Worm (Caenorhabditis elegans) whole organism, L4 larva: ENCODE data around the gene K01A12.2.

ENCODE experiments used
- D1046.2 ChIP-seq: fragments of 200-800 bp; sonication (Bioruptor generic); IDR thresholded peaks from 2 replicates; pipeline ENCODE4 v1.3.6; 2022; ENCODE audit warnings: missing genetic modification characterization, missing compliant biosample characterization
- F10B5.3 ChIP-seq: sonication (generic microtip); optimal IDR thresholded peaks from 2 replicates; lab custom pipeline; 2016; ENCODE audit warnings: mild to moderate bottlenecking, missing genetic modification characterization, missing compliant biosample characterization
- T26A8.4 ChIP-seq: fragments of 200-800 bp; sonication (Bioruptor generic); IDR thresholded peaks from 2 replicates; pipeline ENCODE4 v1.3.6; 2022; ENCODE audit warnings: missing genetic modification characterization, missing compliant biosample characterization
- Y105C5A.15 ChIP-seq: fragments of 200-800 bp; sonication (Bioruptor generic); IDR thresholded peaks from 2 replicates; pipeline ENCODE4 v1.3.6; 2022; ENCODE audit warnings: missing genetic modification characterization, missing compliant biosample characterization
- Y5F2A.4 ChIP-seq: fragments of 200-800 bp; sonication (Bioruptor generic); optimal IDR thresholded peaks from 2 replicates; lab custom pipeline; 2018; ENCODE audit warnings: mild to moderate bottlenecking, missing genetic modification characterization, missing compliant biosample characterization
- Y75B8A.6 ChIP-seq: fragments of 200-800 bp; sonication (Bioruptor generic); IDR thresholded peaks from 2 replicates; pipeline ENCODE4 v1.3.6; 2022; ENCODE audit warnings: missing genetic modification reagents, missing genetic modification characterization, missing compliant biosample characterization
- aha-1 ChIP-seq: fragments of 150-350 bp; peaks from one replicate; lab custom pipeline; 2014; ENCODE audit warnings: missing biosample characterization, missing genetic modification characterization
- aly-2 ChIP-seq: sonication (generic microtip); optimal IDR thresholded peaks from 2 replicates; lab custom pipeline; 2018; ENCODE audit warnings: missing biosample characterization, missing genetic modification characterization
- attf-4 ChIP-seq: sonication (generic microtip); optimal IDR thresholded peaks from 3 replicates; lab custom pipeline; 2017; ENCODE audit warnings: missing biosample characterization, missing genetic modification characterization
- ceh-32 ChIP-seq: sonication (generic microtip); optimal IDR thresholded peaks from 2 replicates; lab custom pipeline; 2016; ENCODE audit warnings: mild to moderate bottlenecking, missing genetic modification characterization, missing compliant biosample characterization; ENCODE audit not compliant: poor library complexity
- ces-1 ChIP-seq: fragments of 150-350 bp; sonication (generic microtip); optimal IDR thresholded peaks from 4 replicates; lab custom pipeline; 2014; ENCODE audit warnings: missing biosample characterization, missing genetic modification reagents, missing genetic modification characterization
- ctbp-1 ChIP-seq: fragments of 200-800 bp; sonication (Bioruptor generic); IDR thresholded peaks from 2 replicates; pipeline ENCODE4 v1.3.6; 2022; ENCODE audit warnings: missing genetic modification reagents, missing genetic modification characterization, missing compliant biosample characterization
- daf-16 ChIP-seq, 3 experiments: sonication (generic microtip); optimal IDR thresholded peaks; 2 replicates each; lab custom pipeline; 2016 to 2017; ENCODE audit warnings: missing genetic modification characterization in 3 of 3, missing genetic modification reagents in 3 of 3, mild to moderate bottlenecking in 2 of 3, missing compliant biosample characterization in 2 of 3, missing biosample characterization in 1 of 3, moderate library complexity in 1 of 3
- dmd-6 ChIP-seq: fragments of 200-800 bp; sonication (Bioruptor generic); IDR thresholded peaks from 2 replicates; pipeline ENCODE4 v1.3.6; 2022; ENCODE audit warnings: missing genetic modification reagents, missing genetic modification characterization, missing compliant biosample characterization
- duxl-1 ChIP-seq: sonication (generic microtip); optimal IDR thresholded peaks from 2 replicates; lab custom pipeline; 2016; ENCODE audit warnings: mild to moderate bottlenecking, missing genetic modification characterization, moderate library complexity, missing compliant biosample characterization; ENCODE audit not compliant: poor library complexity
- dve-1 ChIP-seq: sonication (generic microtip); optimal IDR thresholded peaks from 2 replicates; lab custom pipeline; 2017; ENCODE audit warnings: antibody characterized with exemption, mild to moderate bottlenecking, missing genetic modification characterization, missing compliant biosample characterization; ENCODE audit not compliant: insufficient read depth
- gei-8 ChIP-seq: fragments of 200-800 bp; sonication (Bioruptor generic); optimal IDR thresholded peaks from 2 replicates; lab custom pipeline; 2018; ENCODE audit warnings: mild to moderate bottlenecking, missing genetic modification characterization, missing compliant biosample characterization
- hlh-11 ChIP-seq: fragments of 200-800 bp; sonication (Bioruptor generic); optimal IDR thresholded peaks from 2 replicates; lab custom pipeline; 2018; ENCODE audit warnings: mild to moderate bottlenecking, missing genetic modification characterization, missing compliant biosample characterization
- hlh-30 ChIP-seq: sonication (generic microtip); optimal IDR thresholded peaks from 2 replicates; lab custom pipeline; 2017; ENCODE audit warnings: antibody characterized with exemption, mild to moderate bottlenecking, missing genetic modification characterization, missing compliant biosample characterization; ENCODE audit not compliant: insufficient read depth
- jun-1 ChIP-seq: fragments of 150-350 bp; optimal IDR thresholded peaks from 2 replicates; lab custom pipeline; 2014; ENCODE audit warnings: missing biosample characterization, missing genetic modification reagents, missing genetic modification characterization
- lin-38 ChIP-seq: fragments of 200-800 bp; sonication (Bioruptor generic); IDR thresholded peaks from 2 replicates; pipeline ENCODE4 v1.3.6; 2022; ENCODE audit warnings: missing genetic modification reagents, missing genetic modification characterization, missing compliant biosample characterization
- lsy-2 ChIP-seq, 2 experiments: fragments of 150-350 bp in 1 of 2; sonication (generic microtip) in 1 of 2; optimal IDR thresholded peaks; 2 replicates each; lab custom pipeline; 2014 to 2017; ENCODE audit warnings: missing biosample characterization in 2 of 2, missing genetic modification characterization in 2 of 2
- madf-9 ChIP-seq: fragments of 200-800 bp; sonication (Bioruptor generic); conservative IDR thresholded peaks from 2 replicates; pipeline ENCODE4 v1.3.6; 2022; ENCODE audit warnings: missing genetic modification reagents, missing genetic modification characterization, missing compliant biosample characterization
- nhr-111 ChIP-seq: fragments of 200-800 bp; sonication (Bioruptor generic); optimal IDR thresholded peaks from 2 replicates; lab custom pipeline; 2018; ENCODE audit warnings: mild to moderate bottlenecking, missing genetic modification characterization, missing compliant biosample characterization
- nhr-28 ChIP-seq: fragments of 150-350 bp; optimal IDR thresholded peaks from 2 replicates; lab custom pipeline; 2014; ENCODE audit warnings: missing biosample characterization, missing genetic modification characterization
- nhr-48 ChIP-seq: sonication (generic microtip); optimal IDR thresholded peaks from 2 replicates; lab custom pipeline; 2016; ENCODE audit warnings: mild to moderate bottlenecking, missing genetic modification characterization, missing compliant biosample characterization
- nhr-6 ChIP-seq: fragments of 150-350 bp; optimal IDR thresholded peaks from 2 replicates; lab custom pipeline; 2014; ENCODE audit warnings: missing biosample characterization, missing genetic modification characterization
- nhr-77 ChIP-seq: fragments of 150-350 bp; optimal IDR thresholded peaks from 2 replicates; lab custom pipeline; 2014; ENCODE audit warnings: missing biosample characterization, missing genetic modification characterization
- pha-4 ChIP-seq, 2 experiments: fragments of 150-350 bp in 1 of 2; fragments of 200-800 bp in 1 of 2; sonication (Bioruptor generic) in 1 of 2; IDR thresholded peaks in 1 of 2; optimal IDR thresholded peaks in 1 of 2; 2 replicates each; pipeline versions ENCODE4 v1.3.6 to Lab custom; 2014 to 2022; ENCODE audit warnings: missing genetic modification characterization in 2 of 2, missing genetic modification reagents in 2 of 2, missing biosample characterization in 1 of 2, missing compliant biosample characterization in 1 of 2
- pqm-1 ChIP-seq: sonication (generic microtip); optimal IDR thresholded peaks from 2 replicates; lab custom pipeline; 2017; ENCODE audit warnings: missing biosample characterization, missing genetic modification characterization
- skn-1 ChIP-seq: fragments of 150-350 bp; optimal IDR thresholded peaks from 2 replicates; lab custom pipeline; 2014; ENCODE audit warnings: missing biosample characterization, missing genetic modification characterization
- snpc-1.2 ChIP-seq: fragments of 200-800 bp; sonication (Bioruptor generic); IDR thresholded peaks from 2 replicates; pipeline ENCODE4 v1.3.6; 2022; ENCODE audit warnings: missing genetic modification reagents, missing genetic modification characterization, missing compliant biosample characterization
- snpc-4 ChIP-seq: fragments of 150-350 bp; optimal IDR thresholded peaks from 2 replicates; lab custom pipeline; 2014; ENCODE audit warnings: missing biosample characterization, missing genetic modification characterization
- unc-130 ChIP-seq: sonication (generic microtip); optimal IDR thresholded peaks from 2 replicates; lab custom pipeline; 2016; ENCODE audit warnings: missing genetic modification reagents, missing genetic modification characterization, missing compliant biosample characterization
- unc-62 ChIP-seq, 3 experiments: fragments of 150-350 bp in 1 of 3; sonication (generic microtip); optimal IDR thresholded peaks in 2 of 3; peaks in 1 of 3; 1 replicate in 1 of 3; 2 replicates in 2 of 3; lab custom pipeline; 2014 to 2017; ENCODE audit warnings: missing biosample characterization in 3 of 3, missing genetic modification characterization in 3 of 3, missing genetic modification reagents in 3 of 3, missing genotype in 1 of 3
- zip-2 ChIP-seq: fragments of 150-350 bp; optimal IDR thresholded peaks from 2 replicates; lab custom pipeline; 2014; ENCODE audit warnings: missing biosample characterization, missing genetic modification characterization
- ztf-7 ChIP-seq: fragments of 150-350 bp; optimal IDR thresholded peaks from 2 replicates; lab custom pipeline; 2014; ENCODE audit warnings: missing biosample characterization, missing genetic modification characterization

The K01A12.2 gene

ce11 chrX:8613053-8613452 lies at the start of gene K01A12.2:
K01A12.2 (plus strand) TSS chrX:8613353.
- no peak for TF ChIP-seq Y75B8A.6 (GFP tag; lab: Robert Waterston, UW)
- TF ChIP-seq zip-2 (tag; lab: Kevin White, UChicago): no peak

- TF ChIP-seq madf-9 (GFP tag; lab: Robert Waterston, UW): no peak
- TF ChIP-seq unc-62 (GFP tag; optimal IDR thresholded peaks at IDR 0.05 in 1 of 2; lab: Kevin White, UChicago): peak in 1 of 2 experiments; percentile 94
- TF ChIP-seq unc-62 (tag; optimal IDR thresholded peaks at IDR 0.05; lab: Kevin White, UChicago): no peak
- TF ChIP-seq unc-130 (GFP tag; lab: Kevin White, UChicago): no peak
- TF ChIP-seq nhr-111 (GFP tag; lab: Kevin White, UChicago): no peak
- peak; percentile 44 for TF ChIP-seq nhr-28 (tag; lab: Kevin White, UChicago)
- TF ChIP-seq jun-1 (tag; lab: Kevin White, UChicago): no peak
- no peak for TF ChIP-seq snpc-1.2 (GFP tag; lab: Robert Waterston, UW)
- peak; percentile 30 for TF ChIP-seq hlh-30 (tag; lab: Kevin White, UChicago)
- no peak for TF ChIP-seq nhr-77
- TF ChIP-seq nhr-48 (tag; lab: Kevin White, UChicago): peak; percentile 11
- TF ChIP-seq T26A8.4 (GFP tag; lab: Robert Waterston, UW): no peak
- no peak for TF ChIP-seq Y105C5A.15 (GFP tag; lab: Robert Waterston, UW)
- TF ChIP-seq hlh-11 (tag; lab: Kevin White, UChicago): peak; percentile 33
- no peak for TF ChIP-seq skn-1 (tag; lab: Kevin White, UChicago)
- no peak for TF ChIP-seq ces-1 (GFP tag; lab: Kevin White, UChicago)
- no peak for TF ChIP-seq ztf-7 (tag; lab: Kevin White, UChicago)
- TF ChIP-seq zip-2 (tag; lab: Kevin White, UChicago): no peak
- TF ChIP-seq snpc-4: no peak
- TF ChIP-seq ctbp-1 (GFP tag; lab: Robert Waterston, UW): no peak
- TF ChIP-seq daf-16 (GFP tag; optimal IDR thresholded peaks at IDR 0.05; lab: Kevin White, UChicago): no peak
- peak; percentile 38 for TF ChIP-seq daf-16 (tag; optimal IDR thresholded peaks at IDR 0.05; lab: Kevin White, UChicago)
- TF ChIP-seq F10B5.3: no peak
- no peak for TF ChIP-seq Y5F2A.4 (GFP tag; lab: Kevin White, UChicago)
- TF ChIP-seq Y75B8A.6 (GFP tag; lab: Robert Waterston, UW): no peak
- TF ChIP-seq aha-1 (tag; lab: Kevin White, UChicago): peak; percentile 38
- peak; percentile 87 for TF ChIP-seq pqm-1 (tag; lab: Kevin White, UChicago)
- no peak for TF ChIP-seq attf-4 (tag; lab: Kevin White, UChicago)
- TF ChIP-seq ceh-32: no peak
- TF ChIP-seq dmd-6 (GFP tag; lab: Robert Waterston, UW): peak; percentile 49
- no peak for TF ChIP-seq gei-8 (GFP tag; lab: Kevin White, UChicago)
- no peak for TF ChIP-seq D1046.2 (GFP tag; lab: Robert Waterston, UW)
These were observed 49.3 kb upstream of the K01A12.2 start for ce11 chrX:8563663-8564450.

ce11 chrX:8564451-8564795 lies 48.7 kb upstream of the K01A12.2 start:
- TF ChIP-seq pha-4 (GFP tag; IDR thresholded peaks at IDR 0.05; lab: Robert Waterston, UW): no peak
- peak; percentile 9 for TF ChIP-seq pha-4 (tag; optimal IDR thresholded peaks at IDR 0.05; lab: Kevin White, UChicago)
- peak; percentile 13 for TF ChIP-seq nhr-6
- no peak for TF ChIP-seq daf-16 (GFP tag; optimal IDR thresholded peaks at IDR 0.05; lab: Kevin White, UChicago)
- TF ChIP-seq daf-16 (tag; optimal IDR thresholded peaks at IDR 0.05; lab: Kevin White, UChicago): peak; percentile 9
- TF ChIP-seq aly-2 (tag; lab: Kevin White, UChicago): no peak
- TF ChIP-seq aha-1 (tag; lab: Kevin White, UChicago): peak; percentile 17
- TF ChIP-seq snpc-1.2 (GFP tag; lab: Robert Waterston, UW): no peak
- TF ChIP-seq dve-1 (tag; lab: Kevin White, UChicago): peak; percentile 51
- no peak for TF ChIP-seq F10B5.3
- TF ChIP-seq madf-9 (GFP tag; lab: Robert Waterston, UW): no peak
- no peak for TF ChIP-seq lin-38 (GFP tag; lab: Robert Waterston, UW)
- peak in 1 of 2 experiments; percentile 26 for TF ChIP-seq lsy-2 (tag; optimal IDR thresholded peaks at IDR 0.05; lab: Kevin White, UChicago)
- TF ChIP-seq duxl-1 (tag; lab: Kevin White, UChicago): no peak
- TF ChIP-seq nhr-28 (tag; lab: Kevin White, UChicago): peak; percentile 24
